Worm (Caenorhabditis elegans) whole organism, mixed stage, embryonic: Measurements from ENCODE around the gene srd-46.

Source experiments
- ceh-39 ChIP-seq: fragments of 150-350 bp; optimal IDR thresholded peaks from 2 replicates; lab custom pipeline; 2014; ENCODE audit warnings: missing biosample characterization, missing genetic modification characterization
- nhr-2 ChIP-seq: fragments of 150-350 bp; optimal IDR thresholded peaks from 2 replicates; lab custom pipeline; 2014; ENCODE audit warnings: missing biosample characterization, missing genetic modification characterization
- unc-39 ChIP-seq: fragments of 150-350 bp; optimal IDR thresholded peaks from 2 replicates; lab custom pipeline; 2014; ENCODE audit warnings: missing biosample characterization, missing genetic modification characterization

ce11 chrX:12314395-12314794, 17.5 kb upstream of the srd-46 start:
- TF ChIP-seq unc-39: no peak
- TF ChIP-seq ceh-39 (tag; lab: Kevin White, UChicago): no peak
- no peak for TF ChIP-seq nhr-2 (tag; lab: Kevin White, UChicago)
